Fruit fly (Drosophila melanogaster) whole organism, pupa: ENCODE data around the gene CG2818.

Experiments used
- CG10348 ChIP-seq: fragments of 200-800 bp; sonication (Bioruptor generic); IDR thresholded peaks from 2 replicates; pipeline ENCODE4 v1.3.6; 2022; ENCODE audit warnings: missing biosample characterization, missing genetic modification characterization
- CG12605 ChIP-seq: fragments of 200-800 bp; sonication (Bioruptor generic); IDR thresholded peaks from 2 replicates; pipeline ENCODE4 v1.3.6; 2022; ENCODE audit warnings: missing biosample characterization, missing genetic modification characterization
- CG13204 ChIP-seq: fragments of 200-800 bp; sonication (Bioruptor generic); optimal IDR thresholded peaks from 2 replicates; lab custom pipeline; 2018; ENCODE audit warnings: missing biosample characterization, mild to moderate bottlenecking, missing genetic modification characterization, moderate library complexity
- CG14655 ChIP-seq: fragments of 200-800 bp; sonication (Bioruptor generic); optimal IDR thresholded peaks from 3 replicates; lab custom pipeline; 2017; ENCODE audit warnings: mild to moderate bottlenecking, missing biosample characterization, missing genetic modification reagents, missing genetic modification characterization
- CG15710 ChIP-seq: fragments of 200-800 bp; sonication (Bioruptor generic); optimal IDR thresholded peaks from 2 replicates; lab custom pipeline; 2018; ENCODE audit warnings: missing biosample characterization, mild to moderate bottlenecking, missing genetic modification characterization, moderate library complexity
- CG17806 ChIP-seq: fragments of 200-800 bp; sonication (Bioruptor generic); optimal IDR thresholded peaks from 2 replicates; lab custom pipeline; 2018; ENCODE audit warnings: missing biosample characterization, mild to moderate bottlenecking, missing genetic modification characterization, moderate library complexity
- CG32121 ChIP-seq: fragments of 200-800 bp; sonication (Bioruptor generic); IDR thresholded peaks from 2 replicates; pipeline ENCODE4 v1.3.6; 2022; ENCODE audit warnings: missing biosample characterization, missing genetic modification characterization
- CG34367 ChIP-seq: fragments of 200-800 bp; sonication (Bioruptor generic); optimal IDR thresholded peaks from 2 replicates; lab custom pipeline; 2018; ENCODE audit warnings: missing biosample characterization, mild to moderate bottlenecking, missing genetic modification characterization
- CG4496 ChIP-seq: fragments of 200-800 bp; sonication (Bioruptor generic); IDR thresholded peaks from 3 replicates; pipeline ENCODE4 v1.3.6; 2022; ENCODE audit warnings: missing biosample characterization, missing genetic modification characterization
- CG8159 ChIP-seq: fragments of 200-800 bp; sonication (Bioruptor generic); optimal IDR thresholded peaks from 3 replicates; lab custom pipeline; 2018; ENCODE audit warnings: missing biosample characterization, mild to moderate bottlenecking, missing genetic modification characterization, moderate library complexity
- CG8301 ChIP-seq: fragments of 200-800 bp; sonication (Bioruptor generic); optimal IDR thresholded peaks from 2 replicates; lab custom pipeline; 2018; ENCODE audit warnings: missing biosample characterization, mild to moderate bottlenecking, missing genetic modification characterization
- CG9948 ChIP-seq: fragments of 200-800 bp; sonication (Bioruptor generic); optimal IDR thresholded peaks from 2 replicates; lab custom pipeline; 2018; ENCODE audit warnings: missing biosample characterization, mild to moderate bottlenecking, missing genetic modification characterization, moderate library complexity
- D1 ChIP-seq: fragments of 200-800 bp; sonication (Bioruptor generic); optimal IDR thresholded peaks from 2 replicates; lab custom pipeline; 2018; ENCODE audit warnings: missing biosample characterization, mild to moderate bottlenecking, missing genetic modification characterization, moderate library complexity
- EcR ChIP-seq: fragments of 200-800 bp; sonication (Bioruptor generic); optimal IDR thresholded peaks from 3 replicates; lab custom pipeline; 2019; ENCODE audit warnings: missing biosample characterization, missing genetic modification characterization, mild to moderate bottlenecking, moderate library complexity, missing genetic modification reagents
- Ets98B ChIP-seq: fragments of 200-800 bp; sonication (Bioruptor generic); IDR thresholded peaks from 2 replicates; pipeline ENCODE4 v1.3.6; 2022; ENCODE audit warnings: missing biosample characterization, missing genetic modification characterization
- Pif1A ChIP-seq: fragments of 200-800 bp; sonication (Bioruptor generic); optimal IDR thresholded peaks from 3 replicates; lab custom pipeline; 2016; ENCODE audit warnings: missing biosample characterization, missing genetic modification characterization
- Pif1B ChIP-seq: fragments of 200-800 bp; sonication (Bioruptor generic); optimal IDR thresholded peaks from 3 replicates; lab custom pipeline; 2016; ENCODE audit warnings: missing biosample characterization, missing genetic modification characterization
- Snoo ChIP-seq: fragments of 200-800 bp; sonication (Bioruptor generic); optimal IDR thresholded peaks from 3 replicates; lab custom pipeline; 2017; ENCODE audit warnings: missing biosample characterization, mild to moderate bottlenecking, missing genetic modification characterization, inconsistent platforms
- fd96Ca ChIP-seq: fragments of 200-800 bp; sonication (Bioruptor generic); IDR thresholded peaks from 3 replicates; pipeline ENCODE4 v1.3.6; 2022; ENCODE audit warnings: missing biosample characterization, missing genetic modification characterization
- gl ChIP-seq: fragments of 200-800 bp; sonication (Bioruptor generic); optimal IDR thresholded peaks from 2 replicates; lab custom pipeline; 2018; ENCODE audit warnings: missing biosample characterization, mild to moderate bottlenecking, missing genetic modification characterization
- rn ChIP-seq: fragments of 200-800 bp; sonication (Bioruptor generic); IDR thresholded peaks from 2 replicates; pipeline ENCODE4 v1.3.6; 2022; ENCODE audit warnings: missing biosample characterization, missing genetic modification characterization

The CG2818 gene

DNA sequence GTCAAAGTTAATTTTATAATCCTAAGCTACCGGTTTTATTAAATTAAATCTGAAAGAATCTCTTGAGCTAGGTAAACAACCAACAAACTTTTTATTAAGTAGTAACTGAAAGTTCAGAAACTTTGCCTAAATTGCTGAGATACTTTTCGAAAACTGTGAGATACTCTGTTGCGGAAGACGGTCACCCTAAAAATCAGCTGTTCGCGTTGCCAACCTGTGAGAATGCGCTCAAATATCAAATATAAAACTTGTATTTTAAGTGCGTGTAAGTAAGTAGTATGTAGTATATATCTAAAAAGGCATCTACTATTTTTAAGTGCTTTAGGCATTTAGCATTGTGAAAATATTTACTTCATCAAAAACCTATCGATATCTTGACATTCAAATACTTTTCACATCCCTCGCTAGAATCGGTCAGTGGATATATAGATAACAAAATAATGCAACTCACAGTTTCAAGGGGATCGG is at the start of gene CG2818, which contains the start of gene CG31955:
CG2818 (plus strand) TSS at position 412 of the 468 bp plus-strand sequence.
CG31955 (minus strand) TSS at position 157 of the 468 bp plus-strand sequence.
- TF ChIP-seq CG34367 (tag; lab: Kevin White, UChicago) (no peak), fd96Ca (GFP tag; lab: Robert Waterston, UW) (no peak), D1 (tag; lab: Kevin White, UChicago) (no peak), rn (GFP tag; lab: Robert Waterston, UW) (no peak), CG12605 (GFP tag; lab: Robert Waterston, UW) (no peak), CG10348 (GFP tag; lab: Robert Waterston, UW) (no peak), Pif1B (GFP tag; lab: Kevin White, UChicago) (no peak), CG13204 (GFP tag; lab: Kevin White, UChicago) (no peak), CG4496 (GFP tag; lab: Robert Waterston, UW) (no peak), EcR (GFP tag; lab: Kevin White, UChicago) (no peak), CG15710 (no peak), CG17806 (tag; lab: Kevin White, UChicago) (no peak), Pif1A (GFP tag; lab: Kevin White, UChicago) (no peak), Snoo (tag; lab: Kevin White, UChicago) (no peak), CG8159 (tag; lab: Kevin White, UChicago) (no peak), Ets98B (no peak)

dm6 chr2L:3668451-3668850 is 44.7 kb upstream of the CG2818 start, which contains the start of gene Sfp24Ba:
Gene Sfp24Ba, minus strand, starts transcription at chr2L:3668551.
- TF ChIP-seq CG4496 (GFP tag; lab: Robert Waterston, UW) (no peak), CG9948 (tag; lab: Kevin White, UChicago) (no peak), Ets98B (no peak), D1 (tag; lab: Kevin White, UChicago) (no peak), EcR (GFP tag; lab: Kevin White, UChicago) (no peak), CG10348 (GFP tag; lab: Robert Waterston, UW) (no peak), Pif1A (GFP tag; lab: Kevin White, UChicago) (no peak), gl (tag; lab: Kevin White, UChicago) (no peak), CG12605 (GFP tag; lab: Robert Waterston, UW) (no peak), fd96Ca (GFP tag; lab: Robert Waterston, UW) (no peak), Pif1B (GFP tag; lab: Kevin White, UChicago) (no peak), CG14655 (GFP tag; lab: Kevin White, UChicago) (no peak), CG8159 (tag; lab: Kevin White, UChicago) (no peak), CG13204 (GFP tag; lab: Kevin White, UChicago) (no peak), Snoo (tag; lab: Kevin White, UChicago) (no peak), CG17806 (tag; lab: Kevin White, UChicago) (no peak), CG15710 (no peak)

DNA sequence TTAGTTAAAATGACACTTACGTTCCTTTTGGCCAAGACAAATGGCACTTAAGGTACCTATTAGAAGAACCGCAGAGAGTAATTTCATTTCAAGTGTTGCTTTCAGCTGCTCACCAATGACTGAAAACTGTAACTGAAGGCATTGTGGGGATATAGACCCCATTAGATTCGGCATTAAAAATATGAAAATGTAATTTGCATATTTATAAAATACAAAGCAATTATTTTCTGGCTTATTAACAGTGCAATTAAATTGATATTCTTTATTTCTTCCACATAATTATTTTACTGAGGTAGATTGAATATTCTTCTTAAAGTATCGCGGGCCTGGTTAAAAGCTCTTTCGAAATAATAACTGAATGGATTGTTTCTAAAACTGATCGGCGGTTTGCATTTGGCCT is 44.1 kb upstream of the CG2818 start, which contains the start of gene Sfp24Bd:
Sfp24Bd (minus strand) TSS at position 101 of the 400 bp plus-strand sequence.
- no peak for TF ChIP-seq D1 (tag; lab: Kevin White, UChicago)
- TF ChIP-seq CG8301 (tag; lab: Kevin White, UChicago): no peak
- TF ChIP-seq CG12605 (GFP tag; lab: Robert Waterston, UW): no peak
- TF ChIP-seq CG15710: no peak
- no peak for TF ChIP-seq gl (tag; lab: Kevin White, UChicago)
- TF ChIP-seq CG4496 (GFP tag; lab: Robert Waterston, UW): no peak
- no peak for TF ChIP-seq fd96Ca (GFP tag; lab: Robert Waterston, UW)
- no peak for TF ChIP-seq EcR (GFP tag; lab: Kevin White, UChicago)
- TF ChIP-seq CG8159 (tag; lab: Kevin White, UChicago): no peak
- no peak for TF ChIP-seq rn (GFP tag; lab: Robert Waterston, UW)
- TF ChIP-seq CG34367 (tag; lab: Kevin White, UChicago): no peak
- no peak for TF ChIP-seq CG32121
- TF ChIP-seq Ets98B: no peak
- TF ChIP-seq Pif1B (GFP tag; lab: Kevin White, UChicago): no peak
- TF ChIP-seq Pif1A (GFP tag; lab: Kevin White, UChicago): no peak
- TF ChIP-seq CG10348 (GFP tag; lab: Robert Waterston, UW): no peak

DNA sequence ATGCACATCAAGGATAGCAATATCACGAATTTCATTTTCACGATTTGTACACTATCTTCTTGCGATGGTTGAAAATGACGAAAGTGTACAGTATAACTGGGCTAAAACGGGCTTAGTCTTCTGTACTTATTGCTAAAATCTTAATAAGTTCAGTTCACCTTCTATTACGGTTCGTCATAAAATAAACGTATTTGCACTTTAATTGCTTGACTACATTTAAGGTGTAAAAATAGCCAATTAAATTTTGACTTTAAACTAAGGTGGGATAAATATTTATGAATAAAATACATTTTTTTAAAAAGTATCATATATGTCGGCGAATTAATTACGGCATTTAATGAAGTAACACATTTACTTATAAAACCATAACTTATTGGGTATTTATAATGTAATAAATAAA is 43.5 kb upstream of the CG2818 start, which contains the start of gene Sfp24Bb:
Sfp24Bb (minus strand) TSS at position 101 of the 400 bp plus-strand sequence.
- TF ChIP-seq CG12605 (GFP tag; lab: Robert Waterston, UW): no peak
- TF ChIP-seq Snoo (tag; lab: Kevin White, UChicago): no peak
- no peak for TF ChIP-seq gl (tag; lab: Kevin White, UChicago)
- TF ChIP-seq CG8301 (tag; lab: Kevin White, UChicago): no peak
- no peak for TF ChIP-seq Pif1B (GFP tag; lab: Kevin White, UChicago)
- no peak for TF ChIP-seq CG17806 (tag; lab: Kevin White, UChicago)

DNA sequence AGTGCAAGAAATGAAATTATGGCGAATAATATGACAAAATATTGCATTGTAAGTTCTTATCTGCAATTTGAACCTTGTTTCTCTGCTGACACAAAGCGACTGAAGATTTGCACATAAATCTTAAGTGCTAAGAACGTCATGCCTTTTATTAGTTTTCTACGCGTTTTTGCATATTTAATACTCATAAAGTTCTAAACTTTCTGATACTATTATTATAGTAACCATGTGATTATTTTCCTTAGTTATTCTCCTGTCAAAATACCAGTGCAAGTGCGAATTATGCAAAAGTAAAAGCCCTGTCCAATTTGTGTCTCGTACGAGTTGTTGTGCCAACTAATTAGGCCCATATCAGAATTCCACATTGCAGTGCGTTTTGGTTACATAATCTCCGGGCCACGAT is 42.7 kb upstream of the CG2818 start, which contains the start of gene Sfp24Bc:
Sfp24Bc (minus strand) TSS at position 101 of the 400 bp plus-strand sequence.
- TF ChIP-seq CG8159 (tag; lab: Kevin White, UChicago) (no peak), CG15710 (no peak), CG4496 (GFP tag; lab: Robert Waterston, UW) (no peak), CG32121 (no peak)
- TF ChIP-seq, all 21 proteins: peak for 0

DNA sequence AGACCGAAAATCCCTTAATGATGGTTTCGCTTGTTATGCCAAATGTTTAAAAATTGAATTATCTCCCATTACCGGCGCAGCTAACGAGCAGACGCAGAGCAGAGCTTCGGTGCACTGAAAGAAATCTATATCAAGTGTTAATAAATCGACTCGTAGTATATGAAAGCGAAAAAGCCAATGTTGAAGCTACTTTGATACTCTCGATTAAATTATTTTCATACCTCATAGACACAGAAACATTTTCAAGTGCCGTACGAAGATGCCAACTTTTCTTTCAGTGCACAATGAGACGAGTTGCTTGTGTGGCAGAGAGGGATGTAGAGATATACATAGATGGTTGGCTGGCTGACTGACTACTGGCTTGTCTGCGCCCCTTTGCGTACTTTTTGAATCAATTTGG is 37.4 kb upstream of the CG2818 start:
- no peak for TF ChIP-seq CG8301 (tag; lab: Kevin White, UChicago)
- TF ChIP-seq Pif1B (GFP tag; lab: Kevin White, UChicago): no peak
- TF ChIP-seq CG14655 (GFP tag; lab: Kevin White, UChicago): no peak
- TF ChIP-seq CG13204 (GFP tag; lab: Kevin White, UChicago): no peak
